Worm (Caenorhabditis elegans): Measurements from ENCODE around the gene srab-8.

- TF ChIP-seq R02D3.7 (tag; optimal IDR thresholded peaks at IDR 0.05) (no peak), elt-3 (tag; optimal IDR thresholded peaks at IDR 0.05) (no peak)
These were observed 44.1 kb upstream of the srab-8 start for ce11 chrV:3132116-3132515.

Measured in whole organism, L3 larva.